Fruit fly (Drosophila melanogaster) whole organism, embryonic: ENCODE data around the gene slow.

Experiments
- Atf6 ChIP-seq: fragments of 200-800 bp; sonication (Bioruptor generic); IDR thresholded peaks from 2 replicates; pipeline ENCODE4 v1.3.6; 2022; ENCODE audit warnings: missing biosample characterization, missing genetic modification characterization
- BEAF-32 ChIP-seq: fragments of 200-800 bp; sonication (Bioruptor generic); optimal IDR thresholded peaks from 3 replicates; lab custom pipeline; 2017; ENCODE audit warnings: missing biosample characterization, missing genetic modification characterization, mild to moderate bottlenecking, moderate library complexity, missing genetic modification reagents
- Bgb ChIP-seq: fragments of 200-800 bp; sonication (Bioruptor generic); IDR thresholded peaks from 2 replicates; pipeline ENCODE4 v1.3.6; 2022; ENCODE audit warnings: missing biosample characterization, missing genetic modification characterization; ENCODE audit not compliant: partially characterized antibody
- C15 ChIP-seq: fragments of 200-800 bp; sonication (Bioruptor generic); IDR thresholded peaks from 3 replicates; pipeline ENCODE4 v1.3.6; 2022; ENCODE audit warnings: missing biosample characterization, missing genetic modification characterization
- CG10321 ChIP-seq: fragments of 200-800 bp; sonication (Bioruptor generic); IDR thresholded peaks from 2 replicates; pipeline ENCODE4 v1.3.6; 2022; ENCODE audit warnings: missing biosample characterization, missing genetic modification characterization
- CG10543 ChIP-seq: fragments of 200-800 bp; sonication (Bioruptor generic); optimal IDR thresholded peaks from 3 replicates; lab custom pipeline; 2017; ENCODE audit warnings: missing biosample characterization, mild to moderate bottlenecking, missing genetic modification characterization, moderate library complexity
- CG11456 ChIP-seq: fragments of 200-800 bp; sonication (Bioruptor generic); IDR thresholded peaks from 3 replicates; pipeline ENCODE4 v1.3.6; 2022; ENCODE audit warnings: missing biosample characterization, missing genetic modification characterization
- CG12769 ChIP-seq: fragments of 200-800 bp; sonication (Bioruptor generic); optimal IDR thresholded peaks from 2 replicates; lab custom pipeline; 2019; ENCODE audit warnings: missing biosample characterization, mild to moderate bottlenecking, missing genetic modification characterization, moderate library complexity
- CG12942 ChIP-seq: fragments of 200-800 bp; sonication (Bioruptor generic); optimal IDR thresholded peaks from 3 replicates; lab custom pipeline; 2016; ENCODE audit warnings: missing biosample characterization, missing genetic modification characterization
- CG13296 ChIP-seq: fragments of 200-800 bp; sonication (Bioruptor generic); optimal IDR thresholded peaks from 3 replicates; lab custom pipeline; 2018; ENCODE audit warnings: missing biosample characterization, mild to moderate bottlenecking, missing genetic modification characterization
- CG13424 ChIP-seq: fragments of 200-800 bp; sonication (Bioruptor generic); optimal IDR thresholded peaks from 2 replicates; lab custom pipeline; 2019; ENCODE audit warnings: missing biosample characterization, mild to moderate bottlenecking, missing genetic modification characterization, moderate library complexity
- CG14860 ChIP-seq: fragments of 200-800 bp; sonication (Bioruptor generic); IDR thresholded peaks from 3 replicates; pipeline ENCODE4 v1.3.6; 2022; ENCODE audit warnings: missing biosample characterization, missing genetic modification characterization; ENCODE audit not compliant: partially characterized antibody
- CG15514 ChIP-seq: fragments of 200-800 bp; sonication (Bioruptor generic); optimal IDR thresholded peaks from 3 replicates; lab custom pipeline; 2017; ENCODE audit warnings: missing biosample characterization, missing genetic modification characterization, mild to moderate bottlenecking, moderate library complexity, missing genetic modification reagents
- CG17802 ChIP-seq: fragments of 200-800 bp; sonication (Bioruptor generic); optimal IDR thresholded peaks from 2 replicates; lab custom pipeline; 2018; ENCODE audit warnings: missing biosample characterization, mild to moderate bottlenecking, missing genetic modification characterization, moderate library complexity
- CG18476 ChIP-seq: fragments of 200-800 bp; sonication (Bioruptor generic); optimal IDR thresholded peaks from 2 replicates; lab custom pipeline; 2016; ENCODE audit warnings: missing biosample characterization, mild to moderate bottlenecking, missing genetic modification characterization
- CG31224 ChIP-seq: fragments of 200-800 bp; sonication (Bioruptor generic); IDR thresholded peaks from 2 replicates; pipeline ENCODE4 v1.3.6; 2022; ENCODE audit warnings: missing biosample characterization, missing genetic modification characterization
- CG32772 ChIP-seq: fragments of 200-800 bp; sonication (Bioruptor generic); IDR thresholded peaks from 2 replicates; pipeline ENCODE4 v1.3.6; 2022; ENCODE audit warnings: missing biosample characterization, missing genetic modification characterization
- CG3847 ChIP-seq: fragments of 200-800 bp; sonication (Bioruptor generic); IDR thresholded peaks from 2 replicates; pipeline ENCODE4 v1.3.6; 2022; ENCODE audit warnings: missing biosample characterization, missing genetic modification characterization
- CG4328 ChIP-seq: fragments of 200-800 bp; sonication (Bioruptor generic); optimal IDR thresholded peaks from 3 replicates; lab custom pipeline; 2017; ENCODE audit warnings: missing biosample characterization, missing genetic modification reagents, missing genetic modification characterization
- CG43689 ChIP-seq: fragments of 200-800 bp; sonication (Bioruptor generic); IDR thresholded peaks from 2 replicates; pipeline ENCODE4 v1.3.6; 2022; ENCODE audit warnings: missing biosample characterization, missing genetic modification characterization
- CG5180 ChIP-seq: fragments of 200-800 bp; sonication (Bioruptor generic); optimal IDR thresholded peaks from 3 replicates; lab custom pipeline; 2017; ENCODE audit warnings: missing biosample characterization, missing genetic modification characterization, mild to moderate bottlenecking, moderate library complexity, missing genetic modification reagents
- CG6683 ChIP-seq: fragments of 200-800 bp; sonication (Bioruptor generic); optimal IDR thresholded peaks from 2 replicates; lab custom pipeline; 2017; ENCODE audit warnings: missing biosample characterization, mild to moderate bottlenecking, missing genetic modification characterization, missing genetic modification reagents
- CG6689 ChIP-seq: fragments of 200-800 bp; sonication (Bioruptor generic); IDR thresholded peaks from 2 replicates; pipeline ENCODE4 v1.3.6; 2022; ENCODE audit warnings: missing biosample characterization, missing genetic modification characterization
- CG7963 ChIP-seq: fragments of 200-800 bp; sonication (Bioruptor generic); IDR thresholded peaks from 3 replicates; pipeline ENCODE4 v1.3.6; 2022; ENCODE audit warnings: missing biosample characterization, missing genetic modification characterization; ENCODE audit not compliant: partially characterized antibody
- Ets97D ChIP-seq: fragments of 200-800 bp; sonication (Bioruptor generic); optimal IDR thresholded peaks from 3 replicates; lab custom pipeline; 2016; ENCODE audit warnings: missing biosample characterization, missing genetic modification characterization
- Fer1 ChIP-seq: fragments of 200-800 bp; sonication (Bioruptor generic); optimal IDR thresholded peaks from 2 replicates; lab custom pipeline; 2017; ENCODE audit warnings: missing biosample characterization, mild to moderate bottlenecking, missing genetic modification characterization
- H2.0 ChIP-seq: fragments of 200-800 bp; sonication (Bioruptor generic); IDR thresholded peaks from 2 replicates; pipeline ENCODE4 v1.3.6; 2022; ENCODE audit warnings: missing biosample characterization, missing genetic modification characterization
- Hr51 ChIP-seq, 2 experiments: fragments of 200-800 bp; sonication (Bioruptor generic); optimal IDR thresholded peaks; 2 replicates in 1 of 2; 3 replicates in 1 of 2; lab custom pipeline; 2016 to 2018; ENCODE audit warnings: missing biosample characterization in 2 of 2, missing genetic modification characterization in 2 of 2, mild to moderate bottlenecking in 1 of 2, moderate library complexity in 1 of 2
- Lpt ChIP-seq: fragments of >200 bp; optimal IDR thresholded peaks from 2 replicates; lab custom pipeline; 2018; ENCODE audit warnings: missing biosample characterization, missing genetic modification characterization
- Mad ChIP-seq: fragments of 200-800 bp; sonication (Bioruptor generic); optimal IDR thresholded peaks from 2 replicates; lab custom pipeline; 2016; ENCODE audit warnings: missing biosample characterization, missing genetic modification characterization
- Nf-YA ChIP-seq: fragments of 200-800 bp; sonication (Bioruptor generic); IDR thresholded peaks from 2 replicates; pipeline ENCODE4 v1.3.6; 2022; ENCODE audit warnings: missing biosample characterization, missing genetic modification characterization
- Ptx1 ChIP-seq: fragments of 200-800 bp; sonication (Bioruptor generic); IDR thresholded peaks from 2 replicates; pipeline ENCODE4 v1.3.6; 2022; ENCODE audit warnings: missing biosample characterization, missing genetic modification characterization
- Six4 ChIP-seq: fragments of 200-800 bp; sonication (Bioruptor generic); optimal IDR thresholded peaks from 2 replicates; lab custom pipeline; 2016; ENCODE audit warnings: missing biosample characterization, missing genetic modification characterization
- az2 ChIP-seq: fragments of 200-800 bp; sonication (Bioruptor generic); optimal IDR thresholded peaks from 3 replicates; lab custom pipeline; 2016; ENCODE audit warnings: missing biosample characterization, missing genetic modification characterization
- cwo ChIP-seq: fragments of 200-800 bp; sonication (Bioruptor generic); optimal IDR thresholded peaks from 3 replicates; lab custom pipeline; 2017; ENCODE audit warnings: missing biosample characterization, missing genetic modification characterization, mild to moderate bottlenecking, moderate library complexity, missing genetic modification reagents
- dan ChIP-seq: fragments of 200-800 bp; sonication (Bioruptor generic); IDR thresholded peaks from 2 replicates; pipeline ENCODE4 v1.3.6; 2022; ENCODE audit warnings: missing biosample characterization, missing genetic modification characterization
- fd3F ChIP-seq: fragments of 200-800 bp; sonication (Bioruptor generic); optimal IDR thresholded peaks from 2 replicates; lab custom pipeline; 2018; ENCODE audit warnings: missing biosample characterization, mild to moderate bottlenecking, missing genetic modification characterization, moderate library complexity
- fru ChIP-seq: fragments of >200 bp; optimal IDR thresholded peaks from 2 replicates; lab custom pipeline; 2017
- gcm2 ChIP-seq: fragments of 200-800 bp; sonication (Bioruptor generic); optimal IDR thresholded peaks from 2 replicates; lab custom pipeline; 2016; ENCODE audit warnings: missing biosample characterization, missing genetic modification characterization
- grn ChIP-seq: fragments of 200-800 bp; sonication (Bioruptor generic); optimal IDR thresholded peaks from 3 replicates; lab custom pipeline; 2017; ENCODE audit warnings: missing biosample characterization, missing genetic modification characterization
- gsb-n ChIP-seq: fragments of 200-800 bp; sonication (Bioruptor generic); optimal IDR thresholded peaks from 3 replicates; lab custom pipeline; 2018; ENCODE audit warnings: missing biosample characterization, mild to moderate bottlenecking, missing genetic modification characterization
- ham ChIP-seq: fragments of 200-800 bp; sonication (Bioruptor generic); IDR thresholded peaks from 2 replicates; pipeline ENCODE4 v1.3.6; 2022; ENCODE audit warnings: missing biosample characterization, missing genetic modification characterization
- insv ChIP-seq, 2 experiments: fragments of 200-800 bp; sonication (Bioruptor generic); optimal IDR thresholded peaks; 3 replicates each; lab custom pipeline; 2016 to 2018; ENCODE audit warnings: missing biosample characterization in 2 of 2, missing genetic modification characterization in 2 of 2
- onecut ChIP-seq: fragments of 200-800 bp; sonication (Bioruptor generic); IDR thresholded peaks from 2 replicates; pipeline ENCODE4 v1.3.6; 2022; ENCODE audit warnings: missing biosample characterization, missing genetic modification characterization
- phol ChIP-seq: fragments of 200-800 bp; sonication (Bioruptor generic); optimal IDR thresholded peaks from 3 replicates; lab custom pipeline; 2018; ENCODE audit warnings: missing biosample characterization, mild to moderate bottlenecking, missing genetic modification characterization, moderate library complexity
- pnt ChIP-seq: fragments of 200-800 bp; sonication (Bioruptor generic); optimal IDR thresholded peaks from 3 replicates; lab custom pipeline; 2016; ENCODE audit warnings: missing biosample characterization, missing genetic modification characterization
- pum ChIP-seq: fragments of 200-800 bp; sonication (Bioruptor generic); optimal IDR thresholded peaks from 2 replicates; lab custom pipeline; 2016; ENCODE audit warnings: missing biosample characterization, missing genetic modification characterization
- shn ChIP-seq: fragments of 200-800 bp; sonication (Bioruptor generic); optimal IDR thresholded peaks from 3 replicates; lab custom pipeline; 2016; ENCODE audit warnings: missing biosample characterization, missing genetic modification characterization
- tin ChIP-seq: fragments of 200-800 bp; sonication (Bioruptor generic); optimal IDR thresholded peaks from 3 replicates; lab custom pipeline; 2016; ENCODE audit warnings: missing biosample characterization, missing genetic modification characterization
- wdn ChIP-seq: fragments of 200-800 bp; sonication (Bioruptor generic); IDR thresholded peaks from 2 replicates; pipeline ENCODE4 v1.3.6; 2022; ENCODE audit warnings: missing biosample characterization, missing genetic modification characterization

slow gene

dm6 chr3L:4375675-4376366 lies 8.4 kb upstream of the slow start (continued):
- TF ChIP-seq CG10543 (GFP tag; lab: Kevin White, UChicago) (no peak), Six4 (no peak), onecut (GFP tag; lab: Robert Waterston, UW) (0 out of 2 replicates have a peak, but pooled peaks have one; percentile 8), fru (lab: Kevin White, UChicago) (no peak), CG12942 (GFP tag; lab: Kevin White, UChicago) (no peak), CG12769 (tag; lab: Kevin White, UChicago) (no peak), CG18476 (GFP tag; lab: Kevin White, UChicago) (no peak), CG10321 (no peak), CG6683 (GFP tag; lab: Kevin White, UChicago) (no peak), CG43689 (GFP tag; lab: Robert Waterston, UW) (no peak), CG5180 (GFP tag; lab: Kevin White, UChicago) (no peak), insv (GFP tag; optimal IDR thresholded peaks at IDR 0.05; lab: Kevin White, UChicago) (no peak), Bgb (GFP tag; lab: Robert Waterston, UW) (no peak), dan (GFP tag; lab: Robert Waterston, UW) (no peak), CG17802 (tag; lab: Kevin White, UChicago) (no peak), CG13424 (tag; lab: Kevin White, UChicago) (peak; percentile 38), tin (no peak), CG4328 (GFP tag; lab: Kevin White, UChicago) (no peak), CG32772 (GFP tag; lab: Robert Waterston, UW) (no peak), Ets97D (no peak), C15 (GFP tag; lab: Robert Waterston, UW) (no peak), fd3F (no peak), CG7963 (GFP tag; lab: Robert Waterston, UW) (no peak), Atf6 (GFP tag; lab: Robert Waterston, UW) (peak; percentile 23; the same call in 1 of the 2 replicates), ham (GFP tag; lab: Robert Waterston, UW) (no peak), CG11456 (GFP tag; lab: Robert Waterston, UW) (no peak), shn (GFP tag; lab: Kevin White, UChicago) (no peak), CG31224 (no peak), gcm2 (GFP tag; lab: Kevin White, UChicago) (no peak), CG6689 (GFP tag; lab: Robert Waterston, UW) (0 out of 2 replicates have a peak, but pooled peaks have one; percentile 15), wdn (GFP tag; lab: Robert Waterston, UW) (no peak), grn (GFP tag; lab: Kevin White, UChicago) (no peak), az2 (GFP tag; lab: Kevin White, UChicago) (peak; percentile 15), Fer1 (no peak), Lpt (no peak), Ptx1 (peak; percentile 64), H2.0 (peak; percentile 39), CG14860 (no peak), phol (peak; percentile 35), CG13296 (GFP tag; lab: Kevin White, UChicago) (no peak), cwo (GFP tag; lab: Kevin White, UChicago) (no peak), Hr51 (GFP tag; optimal IDR thresholded peaks at IDR 0.05; lab: Kevin White, UChicago) (peak in 1 of 2 experiments; percentile 56), pum (GFP tag; lab: Kevin White, UChicago) (no peak), CG15514 (no peak), CG3847 (GFP tag; lab: Robert Waterston, UW) (no peak), pnt (GFP tag; lab: Kevin White, UChicago) (no peak), BEAF-32 (GFP tag; lab: Kevin White, UChicago) (no peak), Mad (no peak), gsb-n (tag; lab: Kevin White, UChicago) (no peak), Nf-YA (no peak)
